Worm (Caenorhabditis elegans) whole organism, late embryonic: Measurements from ENCODE around the gene pola-1.

ENCODE experiments used
- C08G9.2 ChIP-seq: sonication (generic microtip); optimal IDR thresholded peaks from 2 replicates; lab custom pipeline; 2016; ENCODE audit warnings: mild to moderate bottlenecking, missing genetic modification characterization, moderate library complexity, missing compliant biosample characterization
- ama-1 ChIP-seq: fragments of 150-350 bp; optimal IDR thresholded peaks from 2 replicates; lab custom pipeline; 2014
- ceh-2 ChIP-seq: sonication (generic microtip); optimal IDR thresholded peaks from 2 replicates; lab custom pipeline; 2016; ENCODE audit warnings: missing genotype, missing genetic modification characterization, missing compliant biosample characterization
- ceh-34 ChIP-seq: sonication (generic microtip); optimal IDR thresholded peaks from 2 replicates; lab custom pipeline; 2016; ENCODE audit warnings: mild to moderate bottlenecking, missing genetic modification characterization, missing compliant biosample characterization
- fkh-10 ChIP-seq: fragments of 150-350 bp; optimal IDR thresholded peaks from 2 replicates; lab custom pipeline; 2014; ENCODE audit warnings: missing biosample characterization, missing genetic modification reagents, missing genetic modification characterization
- nhr-11 ChIP-seq: fragments of 150-350 bp; optimal IDR thresholded peaks from 2 replicates; lab custom pipeline; 2014; ENCODE audit warnings: missing biosample characterization, missing genetic modification characterization
- pag-3 ChIP-seq: sonication (generic microtip); optimal IDR thresholded peaks from 2 replicates; lab custom pipeline; 2016; ENCODE audit warnings: missing compliant biosample characterization, missing genetic modification characterization, borderline replicate concordance
- pax-1 ChIP-seq: fragments of 150-350 bp; optimal IDR thresholded peaks from 2 replicates; lab custom pipeline; 2014; ENCODE audit warnings: missing biosample characterization, missing genetic modification characterization
- pha-4 ChIP-seq: fragments of 150-350 bp; optimal IDR thresholded peaks from 2 replicates; lab custom pipeline; 2018; ENCODE audit warnings: missing biosample characterization, missing genetic modification reagents, missing genetic modification characterization
- pqm-1 ChIP-seq: sonication (generic microtip); optimal IDR thresholded peaks from 2 replicates; lab custom pipeline; 2016; ENCODE audit warnings: missing genetic modification characterization, missing compliant biosample characterization

DNA sequence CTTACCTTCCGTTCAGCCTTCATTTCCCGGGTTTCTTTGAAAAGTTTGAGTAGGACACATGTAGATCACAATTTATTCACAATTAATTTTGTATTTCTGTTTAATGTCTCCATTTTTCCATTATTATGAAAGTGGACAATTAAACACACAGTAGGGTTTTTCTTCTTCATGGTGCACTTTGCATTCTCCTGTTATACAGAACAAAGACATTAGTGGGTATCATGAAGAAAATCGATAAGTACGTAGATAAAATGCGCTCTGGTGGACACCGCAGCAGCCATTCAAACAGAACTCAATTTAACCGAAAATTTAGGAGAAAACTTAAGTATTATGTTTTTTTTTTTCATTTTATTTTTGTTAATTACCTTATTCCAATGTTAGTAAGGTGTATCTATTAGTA, 12.9 kb upstream of the pola-1 start:
- TF ChIP-seq ama-1, result no peak
- TF ChIP-seq nhr-11, result no peak
- no peak for TF ChIP-seq ceh-2 (tag; lab: Kevin White, UChicago)
- TF ChIP-seq fkh-10 (GFP tag; lab: Kevin White, UChicago), result no peak
- TF ChIP-seq C08G9.2, result no peak
- TF ChIP-seq ceh-34 (tag; lab: Kevin White, UChicago), result no peak
- no peak for TF ChIP-seq pha-4 (tag; lab: Kevin White, UChicago)
- no peak for TF ChIP-seq pqm-1
- TF ChIP-seq pag-3, result no peak
- TF ChIP-seq pax-1, result no peak
